Fruit fly (Drosophila melanogaster) whole organism, embryonic: Measurements from ENCODE around the gene lectin-37Da.

Experiments
- Atf3 ChIP-seq: fragments of 200-800 bp; sonication (Bioruptor generic); optimal IDR thresholded peaks from 3 replicates; lab custom pipeline; 2016; ENCODE audit warnings: missing biosample characterization, missing genetic modification characterization
- Bgb ChIP-seq: fragments of 200-800 bp; sonication (Bioruptor generic); IDR thresholded peaks from 2 replicates; pipeline ENCODE4 v1.3.6; 2022; ENCODE audit warnings: missing biosample characterization, missing genetic modification characterization; ENCODE audit not compliant: partially characterized antibody
- CG10147 ChIP-seq: fragments of 200-800 bp; sonication (Bioruptor generic); optimal IDR thresholded peaks from 2 replicates; lab custom pipeline; 2019; ENCODE audit warnings: missing biosample characterization, mild to moderate bottlenecking, missing genetic modification characterization, moderate library complexity
- CG1024 ChIP-seq: fragments of 200-800 bp; sonication (Bioruptor generic); IDR thresholded peaks from 2 replicates; pipeline ENCODE4 v1.3.6; 2022; ENCODE audit warnings: missing biosample characterization, missing genetic modification characterization
- CG10654 ChIP-seq: fragments of 200-800 bp; sonication (Bioruptor generic); optimal IDR thresholded peaks from 2 replicates; lab custom pipeline; 2016; ENCODE audit warnings: missing biosample characterization, missing genetic modification characterization
- CG12219 ChIP-seq: fragments of 200-800 bp; sonication (Bioruptor generic); optimal IDR thresholded peaks from 3 replicates; lab custom pipeline; 2018; ENCODE audit warnings: missing biosample characterization, mild to moderate bottlenecking, missing genetic modification characterization
- CG13287 ChIP-seq: fragments of 200-800 bp; sonication (Bioruptor generic); IDR thresholded peaks from 2 replicates; pipeline ENCODE4 v1.3.6; 2022; ENCODE audit warnings: missing biosample characterization, missing genetic modification characterization; ENCODE audit not compliant: partially characterized antibody
- CG13424 ChIP-seq: fragments of 200-800 bp; sonication (Bioruptor generic); optimal IDR thresholded peaks from 2 replicates; lab custom pipeline; 2019; ENCODE audit warnings: missing biosample characterization, mild to moderate bottlenecking, missing genetic modification characterization, moderate library complexity
- CG13624 ChIP-seq: fragments of 200-800 bp; sonication (Bioruptor generic); optimal IDR thresholded peaks from 2 replicates; lab custom pipeline; 2016; ENCODE audit warnings: missing biosample characterization, missing genetic modification characterization
- CG14965 ChIP-seq: fragments of 200-800 bp; sonication (Bioruptor generic); optimal IDR thresholded peaks from 2 replicates; lab custom pipeline; 2016; ENCODE audit warnings: missing biosample characterization, missing genetic modification characterization, borderline replicate concordance
- CG17829 ChIP-seq: fragments of 200-800 bp; optimal IDR thresholded peaks from 2 replicates; lab custom pipeline; 2019; ENCODE audit warnings: missing biosample characterization, mild to moderate bottlenecking, missing genetic modification characterization, moderate library complexity
- CG18599 ChIP-seq: fragments of 200-800 bp; sonication (Bioruptor generic); optimal IDR thresholded peaks from 3 replicates; lab custom pipeline; 2017; ENCODE audit warnings: missing biosample characterization, missing genetic modification characterization, mild to moderate bottlenecking, moderate library complexity, missing genetic modification reagents
- CG2202 ChIP-seq: fragments of 200-800 bp; sonication (Bioruptor generic); optimal IDR thresholded peaks from 2 replicates; lab custom pipeline; 2018; ENCODE audit warnings: missing biosample characterization, mild to moderate bottlenecking, missing genetic modification characterization
- CG2678 ChIP-seq: fragments of 200-800 bp; sonication (Bioruptor generic); optimal IDR thresholded peaks from 3 replicates; lab custom pipeline; 2019; ENCODE audit warnings: missing biosample characterization, mild to moderate bottlenecking, missing genetic modification characterization, moderate library complexity
- CG32767 ChIP-seq: fragments of 200-800 bp; sonication (Bioruptor generic); IDR thresholded peaks from 2 replicates; pipeline ENCODE4 v1.3.6; 2022; ENCODE audit warnings: missing biosample characterization, missing genetic modification characterization
- CG3726 ChIP-seq: fragments of 200-800 bp; sonication (Bioruptor generic); IDR thresholded peaks from 3 replicates; pipeline ENCODE4, ENCODE4 v1.3.6; 2022; ENCODE audit warnings: missing biosample characterization, missing genetic modification characterization
- CG4282 ChIP-seq: fragments of 200-800 bp; sonication (Bioruptor generic); optimal IDR thresholded peaks from 2 replicates; lab custom pipeline; 2016; ENCODE audit warnings: missing biosample characterization, missing genetic modification characterization
- CG4707 ChIP-seq: fragments of 200-800 bp; sonication (Bioruptor generic); optimal IDR thresholded peaks from 2 replicates; lab custom pipeline; 2018; ENCODE audit warnings: missing biosample characterization, mild to moderate bottlenecking, missing genetic modification characterization, moderate library complexity
- CG6272 ChIP-seq: fragments of 200-800 bp; sonication (Bioruptor generic); IDR thresholded peaks from 2 replicates; pipeline ENCODE4 v1.3.6; 2022; ENCODE audit warnings: missing biosample characterization, missing genetic modification characterization
- CG7963 ChIP-seq: fragments of 200-800 bp; sonication (Bioruptor generic); IDR thresholded peaks from 3 replicates; pipeline ENCODE4 v1.3.6; 2022; ENCODE audit warnings: missing biosample characterization, missing genetic modification characterization; ENCODE audit not compliant: partially characterized antibody
- CG9215 ChIP-seq: fragments of 200-800 bp; sonication (Bioruptor generic); IDR thresholded peaks from 2 replicates; pipeline ENCODE4 v1.3.6; 2022; ENCODE audit warnings: missing biosample characterization, missing genetic modification characterization
- Dref ChIP-seq: fragments of 200-800 bp; sonication (Bioruptor generic); IDR thresholded peaks from 2 replicates; pipeline ENCODE4 v1.3.6; 2022; ENCODE audit warnings: missing biosample characterization, missing genetic modification characterization
- Eip74EF ChIP-seq, 2 experiments: fragments of 200-800 bp in 1 of 2; fragments of >200 bp in 1 of 2; sonication (Bioruptor generic) in 1 of 2; optimal IDR thresholded peaks; 2 replicates each; lab custom pipeline; 2017 to 2019; ENCODE audit warnings: missing biosample characterization in 2 of 2, missing genetic modification characterization in 2 of 2, mild to moderate bottlenecking in 1 of 2, moderate library complexity in 1 of 2
- Ets65A ChIP-seq: fragments of 200-800 bp; sonication (Bioruptor generic); peaks from one replicate; lab custom pipeline; 2016; ENCODE audit warnings: missing biosample characterization, missing genetic modification characterization
- Fer3 ChIP-seq: fragments of 200-800 bp; sonication (Bioruptor generic); optimal IDR thresholded peaks from 2 replicates; lab custom pipeline; 2018; ENCODE audit warnings: missing biosample characterization, mild to moderate bottlenecking, missing genetic modification characterization, moderate library complexity
- Hr78 ChIP-seq, 2 experiments: fragments of 200-800 bp in 1 of 2; fragments of >200 bp in 1 of 2; sonication (Bioruptor generic) in 1 of 2; optimal IDR thresholded peaks; 2 replicates each; lab custom pipeline; 2017 to 2019; ENCODE audit warnings: missing biosample characterization in 2 of 2, missing genetic modification characterization in 2 of 2, mild to moderate bottlenecking in 1 of 2, moderate library complexity in 1 of 2
- Jarid2 ChIP-seq: fragments of 200-800 bp; sonication (Bioruptor generic); optimal IDR thresholded peaks from 3 replicates; lab custom pipeline; 2017; ENCODE audit warnings: mild to moderate bottlenecking, missing biosample characterization, missing genetic modification reagents, missing genetic modification characterization
- Oli ChIP-seq: fragments of 200-800 bp; sonication (Bioruptor generic); optimal IDR thresholded peaks from 2 replicates; lab custom pipeline; 2018; ENCODE audit warnings: missing biosample characterization, mild to moderate bottlenecking, missing genetic modification characterization, moderate library complexity
- Sox100B ChIP-seq: fragments of 200-800 bp; sonication (Bioruptor generic); optimal IDR thresholded peaks from 3 replicates; lab custom pipeline; 2018; ENCODE audit warnings: missing biosample characterization, mild to moderate bottlenecking, missing genetic modification characterization
- Xbp1 ChIP-seq: fragments of 200-800 bp; sonication (Bioruptor generic); optimal IDR thresholded peaks from 3 replicates; lab custom pipeline; 2016; ENCODE audit warnings: missing biosample characterization, mild to moderate bottlenecking, missing genetic modification characterization
- bbx ChIP-seq: fragments of 200-800 bp; sonication (Bioruptor generic); IDR thresholded peaks from 2 replicates; pipeline ENCODE4 v1.3.6; 2022; ENCODE audit warnings: missing biosample characterization, missing genetic modification characterization; ENCODE audit not compliant: partially characterized antibody
- ci ChIP-seq: fragments of 200-800 bp; sonication (Bioruptor generic); IDR thresholded peaks from 3 replicates; pipeline ENCODE4 v1.3.6; 2022; ENCODE audit warnings: missing biosample characterization, missing genetic modification characterization
- cwo ChIP-seq: fragments of 200-800 bp; sonication (Bioruptor generic); optimal IDR thresholded peaks from 3 replicates; lab custom pipeline; 2017; ENCODE audit warnings: missing biosample characterization, missing genetic modification characterization, mild to moderate bottlenecking, moderate library complexity, missing genetic modification reagents
- eyg ChIP-seq: fragments of 200-800 bp; sonication (Bioruptor generic); optimal IDR thresholded peaks from 3 replicates; lab custom pipeline; 2016; ENCODE audit warnings: missing biosample characterization, missing genetic modification characterization
- gro ChIP-seq: fragments of 200-800 bp; sonication (Bioruptor generic); optimal IDR thresholded peaks from 2 replicates; lab custom pipeline; 2016; ENCODE audit warnings: missing biosample characterization, missing genetic modification characterization
- hkb ChIP-seq, 2 experiments: fragments of 200-800 bp in 1 of 2; fragments of >200 bp in 1 of 2; sonication (Bioruptor generic) in 1 of 2; IDR thresholded peaks in 1 of 2; optimal IDR thresholded peaks in 1 of 2; 2 replicates each; pipeline versions ENCODE4 v1.3.6 to Lab custom; 2017 to 2022; ENCODE audit warnings: missing biosample characterization in 1 of 2, missing genetic modification characterization in 1 of 2
- jumu ChIP-seq: fragments of 200-800 bp; sonication (Bioruptor generic); optimal IDR thresholded peaks from 3 replicates; lab custom pipeline; 2016; ENCODE audit warnings: missing biosample characterization, missing genetic modification characterization
- lbe ChIP-seq: fragments of 200-800 bp; sonication (Bioruptor generic); optimal IDR thresholded peaks from 2 replicates; lab custom pipeline; 2016; ENCODE audit warnings: missing biosample characterization, mild to moderate bottlenecking, missing genetic modification characterization
- mirr ChIP-seq: fragments of 200-800 bp; sonication (Bioruptor generic); optimal IDR thresholded peaks from 3 replicates; lab custom pipeline; 2018; ENCODE audit warnings: missing biosample characterization, mild to moderate bottlenecking, missing genetic modification characterization
- nom ChIP-seq: fragments of 200-800 bp; sonication (Bioruptor generic); optimal IDR thresholded peaks from 2 replicates; lab custom pipeline; 2017; ENCODE audit warnings: missing biosample characterization, missing genetic modification characterization, mild to moderate bottlenecking, moderate library complexity, missing genetic modification reagents
- run ChIP-seq: fragments of 200-800 bp; sonication (Bioruptor generic); optimal IDR thresholded peaks from 3 replicates; lab custom pipeline; 2018; ENCODE audit warnings: missing biosample characterization, mild to moderate bottlenecking, missing genetic modification characterization
- slbo ChIP-seq: fragments of 200-800 bp; sonication (Bioruptor generic); IDR thresholded peaks from 2 replicates; pipeline ENCODE4 v1.3.6; 2022; ENCODE audit warnings: missing biosample characterization, missing genetic modification characterization
- slou ChIP-seq: fragments of 200-800 bp; sonication (Bioruptor generic); optimal IDR thresholded peaks from 3 replicates; lab custom pipeline; 2016; ENCODE audit warnings: missing biosample characterization, missing genetic modification characterization
- ssp ChIP-seq: fragments of 200-800 bp; sonication (Bioruptor generic); IDR thresholded peaks from 2 replicates; pipeline ENCODE4 v1.3.6; 2022; ENCODE audit warnings: missing biosample characterization, missing genetic modification characterization
- tio ChIP-seq: fragments of 200-800 bp; sonication (Bioruptor generic); optimal IDR thresholded peaks from 2 replicates; lab custom pipeline; 2017; ENCODE audit warnings: missing biosample characterization, missing genetic modification characterization, inconsistent platforms
- unpg ChIP-seq: fragments of 200-800 bp; sonication (Bioruptor generic); optimal IDR thresholded peaks from 3 replicates; lab custom pipeline; 2018; ENCODE audit warnings: missing biosample characterization, mild to moderate bottlenecking, missing genetic modification characterization, moderate library complexity

Gene lectin-37Da

DNA sequence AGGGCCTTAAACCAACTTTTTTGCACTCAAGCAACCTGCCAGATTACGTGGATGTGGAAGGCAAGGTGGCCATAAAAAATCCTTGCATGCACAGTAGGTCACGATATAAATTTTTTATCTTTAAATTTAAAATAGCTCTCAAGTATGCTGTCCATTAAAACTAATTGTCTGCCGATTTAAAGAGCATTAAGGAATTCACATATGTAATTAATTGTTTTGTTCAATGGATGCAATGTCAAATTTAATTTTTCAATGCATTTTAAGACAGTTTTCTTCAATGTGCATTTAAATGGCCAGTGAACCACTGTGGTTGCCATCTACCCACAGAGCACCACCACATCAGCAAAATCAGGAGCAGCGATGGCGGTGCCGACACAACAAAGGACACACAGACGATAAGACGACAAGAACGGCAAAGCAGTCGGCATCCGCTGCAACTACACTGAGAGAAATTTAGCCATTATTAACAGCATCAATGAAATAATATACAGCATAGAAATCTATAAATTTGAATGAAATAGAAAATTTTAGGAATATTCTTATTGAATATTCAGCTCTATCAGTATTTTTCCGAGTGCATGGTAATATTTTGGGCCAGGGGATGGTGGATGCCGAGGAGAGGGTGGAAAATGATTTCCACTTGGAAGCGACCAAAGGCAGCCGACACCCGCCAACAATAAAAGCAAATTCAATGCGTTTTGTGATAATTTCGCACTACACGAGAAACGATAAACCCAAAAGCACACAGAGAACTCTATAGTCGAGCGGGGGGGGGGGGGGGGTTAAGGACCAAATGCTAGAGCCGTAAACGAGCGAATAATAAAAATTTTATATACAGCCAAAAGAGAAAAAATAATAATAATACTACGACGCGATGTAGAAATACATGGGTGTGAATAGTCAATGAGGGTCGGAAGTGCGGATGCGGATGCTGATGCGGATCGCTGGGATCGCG is 40.7 kb upstream of the lectin-37Da start (continued):
- peak; percentile 50 for TF ChIP-seq CG2202 (tag; lab: Kevin White, UChicago)
- no peak for TF ChIP-seq CG10147
- no peak for TF ChIP-seq Bgb (GFP tag; lab: Robert Waterston, UW)
- TF ChIP-seq Dref (GFP tag; lab: Robert Waterston, UW), result no peak
- no peak for TF ChIP-seq CG4707 (GFP tag; lab: Kevin White, UChicago)
- no peak for TF ChIP-seq Eip74EF (GFP tag; optimal IDR thresholded peaks at IDR 0.05; lab: Kevin White, UChicago)
- TF ChIP-seq CG32767 (GFP tag; lab: Robert Waterston, UW), result 0 out of 2 replicates have a peak, but pooled peaks have one; percentile 10
- no peak for TF ChIP-seq hkb (optimal IDR thresholded peaks at IDR 0.05; lab: Kevin White, UChicago)
- TF ChIP-seq hkb (GFP tag; IDR thresholded peaks at IDR 0.05; lab: Robert Waterston, UW), result 0 out of 2 replicates have a peak, but pooled peaks have one; percentile 32
- TF ChIP-seq CG7963 (GFP tag; lab: Robert Waterston, UW), result no peak
- peak; percentile 53 for TF ChIP-seq tio (GFP tag; lab: Kevin White, UChicago)
- no peak for TF ChIP-seq CG9215
- peak; percentile 21 for TF ChIP-seq CG10654 (GFP tag; lab: Kevin White, UChicago)
- no peak for TF ChIP-seq CG13624 (GFP tag; lab: Kevin White, UChicago)
- TF ChIP-seq unpg (GFP tag; lab: Kevin White, UChicago), result peak; percentile 56
- no peak for TF ChIP-seq gro (GFP tag; lab: Kevin White, UChicago)
- TF ChIP-seq lbe, result no peak
- no peak for TF ChIP-seq CG14965
- TF ChIP-seq jumu (GFP tag; lab: Kevin White, UChicago), result peak; percentile 27
- TF ChIP-seq Ets65A (GFP tag; lab: Kevin White, UChicago), result peak; percentile 60
- TF ChIP-seq CG6272, result no peak
- TF ChIP-seq CG4282 (GFP tag; lab: Kevin White, UChicago), result no peak
- no peak for TF ChIP-seq ssp (GFP tag; lab: Robert Waterston, UW)
- TF ChIP-seq Oli (tag; lab: Kevin White, UChicago), result peak; percentile 47
- TF ChIP-seq bbx (GFP tag; lab: Robert Waterston, UW), result no peak
- TF ChIP-seq Xbp1 (GFP tag; lab: Kevin White, UChicago), result peak; percentile 30
- TF ChIP-seq slbo (GFP tag; lab: Robert Waterston, UW), result peak; percentile 30; the same call in 1 of the 2 replicates
- TF ChIP-seq eyg (GFP tag; lab: Kevin White, UChicago), result no peak
- TF ChIP-seq CG18599 (GFP tag; lab: Kevin White, UChicago), result peak; percentile 56
- TF ChIP-seq CG17829 (tag; lab: Kevin White, UChicago), result peak; percentile 70
- peak; percentile 36 for TF ChIP-seq CG12219 (GFP tag; lab: Kevin White, UChicago)
- no peak for TF ChIP-seq mirr (GFP tag; lab: Kevin White, UChicago)
- no peak for TF ChIP-seq slou (GFP tag; lab: Kevin White, UChicago)
- TF ChIP-seq CG13424 (tag; lab: Kevin White, UChicago), result peak; percentile 52
- TF ChIP-seq cwo (GFP tag; lab: Kevin White, UChicago), result no peak
- no peak for TF ChIP-seq Atf3
- peak; percentile 23 for TF ChIP-seq Fer3 (tag; lab: Kevin White, UChicago)
- TF ChIP-seq Hr78 (GFP tag; optimal IDR thresholded peaks at IDR 0.05; lab: Kevin White, UChicago), result no peak
- no peak for TF ChIP-seq CG1024 (GFP tag; lab: Robert Waterston, UW)
- no peak for TF ChIP-seq CG13287 (GFP tag; lab: Robert Waterston, UW)
- no peak for TF ChIP-seq CG3726
- TF ChIP-seq Jarid2 (GFP tag; lab: Kevin White, UChicago), result no peak
- no peak for TF ChIP-seq run (tag; lab: Kevin White, UChicago)
- TF ChIP-seq nom (GFP tag; lab: Kevin White, UChicago), result no peak
- peak; percentile 68; the same call in 2 of the 3 replicates for TF ChIP-seq ci (GFP tag; lab: Robert Waterston, UW)
- TF ChIP-seq Sox100B (GFP tag; lab: Kevin White, UChicago), result peak; percentile 46
- peak; percentile 69 for TF ChIP-seq CG2678 (tag; lab: Kevin White, UChicago)
